Fruit fly (Drosophila melanogaster): ENCODE measurements around the gene Rpt5.
A peak's percentile ranks its signal among the peaks of the same experiment; 100 is the strongest.

dm6 chr3R:23767417-23767853 lies 14.8 kb downstream of the Rpt5 start, which contains the start of the genes CG10214 and CG10375:
- TF ChIP-seq acj6 (GFP tag; optimal IDR thresholded peaks at IDR 0.05) (peak; percentile 67), Blimp-1 (GFP tag; optimal IDR thresholded peaks at IDR 0.05) (no peak), CG8632 (GFP tag; optimal IDR thresholded peaks at IDR 0.05) (peak; percentile 50), net (GFP tag; optimal IDR thresholded peaks at IDR 0.05) (peak; percentile 22), vri (GFP tag; optimal IDR thresholded peaks at IDR 0.05) (peak; percentile 72), dac (GFP tag; optimal IDR thresholded peaks at IDR 0.05) (peak; percentile 45)

All from whole organism, prepupa.